Fruit fly (Drosophila melanogaster): ENCODE measurements around the gene CG3021.
A peak's percentile ranks its signal among the peaks of the same experiment; 100 is the strongest.

Gene CG3021

dm6 chrX:1033066-1033465 is 6.5 kb downstream of the CG3021 start (continued):
- TF ChIP-seq Rel (GFP tag; optimal IDR thresholded peaks at IDR 0.05) (no peak), Rel (tag; optimal IDR thresholded peaks at IDR 0.05) (no peak), Vsx2 (GFP tag; optimal IDR thresholded peaks at IDR 0.05; ENCODE audit: partially characterized antibody) (no peak), Dfd (GFP tag; optimal IDR thresholded peaks at IDR 0.05) (no peak), Hr83 (GFP tag; optimal IDR thresholded peaks at IDR 0.05; ENCODE audit: poor library complexity, severe bottlenecking) (peak; percentile 91)

- TF ChIP-seq Myc (optimal IDR thresholded peaks at IDR 0.05) (peak; percentile 33), h (GFP tag; optimal IDR thresholded peaks at IDR 0.05) (peak; percentile 40), fru (GFP tag; optimal IDR thresholded peaks at IDR 0.05) (peak; percentile 35), Hnf4 (GFP tag; optimal IDR thresholded peaks at IDR 0.05) (no peak), usp (GFP tag; optimal IDR thresholded peaks at IDR 0.05) (no peak), psq (GFP tag; optimal IDR thresholded peaks at IDR 0.05) (no peak), ey (GFP tag; optimal IDR thresholded peaks at IDR 0.05) (peak; percentile 31), N (GFP tag; optimal IDR thresholded peaks at IDR 0.05) (no peak), rgr (GFP tag; optimal IDR thresholded peaks at IDR 0.05) (peak; percentile 23), Jra (GFP tag; optimal IDR thresholded peaks at IDR 0.05) (peak; percentile 17), foxo (GFP tag; optimal IDR thresholded peaks at IDR 0.05) (peak in 1 of 2 experiments; percentile 52), OdsH (GFP tag; optimal IDR thresholded peaks at IDR 0.05) (peak; percentile 40)
Observed at dm6 chrX:1041407-1042038, 14.9 kb downstream of the CG3021 start.

dm6 chrX:1045924-1046323 is 19.3 kb downstream of the CG3021 start, which contains the start of gene CG42259:
CG42259 (plus strand) TSS chrX:1046224.
- TF ChIP-seq CG32264 (GFP tag; optimal IDR thresholded peaks at IDR 0.05) (no peak), sage (GFP tag; optimal IDR thresholded peaks at IDR 0.05) (no peak), dl (GFP tag; optimal IDR thresholded peaks at IDR 0.05; ENCODE audit: insufficient read depth in 1 of 2, partially characterized antibody in 2 of 2) (no peak), h (GFP tag; optimal IDR thresholded peaks at IDR 0.05) (no peak), rgr (GFP tag; optimal IDR thresholded peaks at IDR 0.05) (no peak), Hnf4 (GFP tag; optimal IDR thresholded peaks at IDR 0.05) (no peak), dsf (GFP tag; optimal IDR thresholded peaks at IDR 0.05; ENCODE audit: borderline replicate concordance) (no peak)

dm6 chrX:1047695-1048094 is 21.1 kb downstream of the CG3021 start:
- TF ChIP-seq Rel (GFP tag; optimal IDR thresholded peaks at IDR 0.05) (no peak), Rel (tag; optimal IDR thresholded peaks at IDR 0.05) (no peak)

- TF ChIP-seq Hr83 (GFP tag; optimal IDR thresholded peaks at IDR 0.05; ENCODE audit: poor library complexity, severe bottlenecking) (no peak), psq (GFP tag; optimal IDR thresholded peaks at IDR 0.05) (no peak), Abd-B (GFP tag; optimal IDR thresholded peaks at IDR 0.05) (no peak), CG32264 (GFP tag; optimal IDR thresholded peaks at IDR 0.05) (no peak), br (GFP tag; optimal IDR thresholded peaks at IDR 0.05) (no peak), Dfd (GFP tag; optimal IDR thresholded peaks at IDR 0.05) (no peak), Mio (GFP tag; optimal IDR thresholded peaks at IDR 0.05) (no peak), OdsH (GFP tag; optimal IDR thresholded peaks at IDR 0.05) (no peak), dsf (GFP tag; optimal IDR thresholded peaks at IDR 0.05; ENCODE audit: borderline replicate concordance) (no peak)
Observed at dm6 chrX:1050617-1051250, 24.1 kb downstream of the CG3021 start.

- peak; percentile 18 for TF ChIP-seq fru (GFP tag; optimal IDR thresholded peaks at IDR 0.05)
- no peak for TF ChIP-seq HLH106 (tag; optimal IDR thresholded peaks at IDR 0.05)
- peak in 1 of 2 experiments; percentile 39 for TF ChIP-seq dl (GFP tag; optimal IDR thresholded peaks at IDR 0.05; ENCODE audit: insufficient read depth in 1 of 2, partially characterized antibody in 2 of 2)
- no peak for TF ChIP-seq Mio (GFP tag; optimal IDR thresholded peaks at IDR 0.05)
- peak; percentile 44 for TF ChIP-seq rgr (GFP tag; optimal IDR thresholded peaks at IDR 0.05)
- TF ChIP-seq Hr78 (GFP tag; optimal IDR thresholded peaks at IDR 0.05): no peak
- TF ChIP-seq Rel (GFP tag; optimal IDR thresholded peaks at IDR 0.05): no peak
- TF ChIP-seq Rel (tag; optimal IDR thresholded peaks at IDR 0.05): peak; percentile 66
- TF ChIP-seq tai (GFP tag; optimal IDR thresholded peaks at IDR 0.05): no peak
- TF ChIP-seq foxo (GFP tag; optimal IDR thresholded peaks at IDR 0.05): peak in 1 of 2 experiments; percentile 5
- TF ChIP-seq pan (optimal IDR thresholded peaks at IDR 0.05): no peak
- no peak for TF ChIP-seq psq (GFP tag; optimal IDR thresholded peaks at IDR 0.05)
- no peak for TF ChIP-seq lola (GFP tag; optimal IDR thresholded peaks at IDR 0.05)
- TF ChIP-seq Abd-B (GFP tag; optimal IDR thresholded peaks at IDR 0.05): no peak
- TF ChIP-seq Hnf4 (GFP tag; optimal IDR thresholded peaks at IDR 0.05): peak; percentile 41
- peak; percentile 11 for TF ChIP-seq Vsx2 (GFP tag; optimal IDR thresholded peaks at IDR 0.05; ENCODE audit: partially characterized antibody)
- peak; percentile 62 for TF ChIP-seq Dif (GFP tag; optimal IDR thresholded peaks at IDR 0.05; ENCODE audit: partially characterized antibody)
- no peak for TF ChIP-seq CrebA (GFP tag; optimal IDR thresholded peaks at IDR 0.05; ENCODE audit: borderline replicate concordance)
- TF ChIP-seq br (GFP tag; optimal IDR thresholded peaks at IDR 0.05): peak; percentile 4
- TF ChIP-seq Hr83 (GFP tag; optimal IDR thresholded peaks at IDR 0.05; ENCODE audit: poor library complexity, severe bottlenecking): peak; percentile 12
- TF ChIP-seq h (GFP tag; optimal IDR thresholded peaks at IDR 0.05): peak; percentile 2
- TF ChIP-seq Myc (optimal IDR thresholded peaks at IDR 0.05): no peak
- no peak for TF ChIP-seq brk (GFP tag; optimal IDR thresholded peaks at IDR 0.05)
- no peak for TF ChIP-seq woc (GFP tag; optimal IDR thresholded peaks at IDR 0.05)
Observed at dm6 chrX:1051251-1051629, 24.6 kb downstream of the CG3021 start, which contains the start of gene CG14629. CG14629 (plus strand) TSS chrX:1051525.
